Fruit fly (Drosophila melanogaster): Measurements from ENCODE around the gene Sgp.

Sgp gene

dm6 chr2L:8511723-8512122 is 7.8 kb upstream of the Sgp start, which contains the start of gene CG13096:
Gene CG13096 (minus strand): TSS chr2L:8511866.
- TF ChIP-seq tj (GFP tag; optimal IDR thresholded peaks at IDR 0.05) (no peak), CG1620 (GFP tag; optimal IDR thresholded peaks at IDR 0.05) (peak; percentile 38), cnc (optimal IDR thresholded peaks at IDR 0.05) (no peak), CG33017 (tag; optimal IDR thresholded peaks at IDR 0.05) (no peak), Mnt (GFP tag; optimal IDR thresholded peaks at IDR 0.05) (peak; percentile 100), CG5204 (GFP tag; optimal IDR thresholded peaks at IDR 0.05) (no peak), bab1 (GFP tag; optimal IDR thresholded peaks at IDR 0.05) (peak; percentile 80), toe (GFP tag; optimal IDR thresholded peaks at IDR 0.05) (no peak), cic (GFP tag; optimal IDR thresholded peaks at IDR 0.05) (no peak), Clk (GFP tag; optimal IDR thresholded peaks at IDR 0.05) (no peak), CG7101 (tag; optimal IDR thresholded peaks at IDR 0.05) (peak; percentile 24), pad (GFP tag; optimal IDR thresholded peaks at IDR 0.05) (no peak), kay (GFP tag; ENCODE audit: borderline replicate concordance) (no peak), Hr96 (GFP tag; optimal IDR thresholded peaks at IDR 0.05) (no peak), Crg-1 (GFP tag; optimal IDR thresholded peaks at IDR 0.05) (peak; percentile 6), ovo (GFP tag; optimal IDR thresholded peaks at IDR 0.05) (peak; percentile 53), CG11617 (GFP tag; optimal IDR thresholded peaks at IDR 0.05) (no peak), CG12768 (GFP tag; optimal IDR thresholded peaks at IDR 0.05) (no peak), CG14711 (tag; optimal IDR thresholded peaks at IDR 0.05) (no peak), CG7045 (GFP tag; optimal IDR thresholded peaks at IDR 0.05) (no peak)

DNA sequence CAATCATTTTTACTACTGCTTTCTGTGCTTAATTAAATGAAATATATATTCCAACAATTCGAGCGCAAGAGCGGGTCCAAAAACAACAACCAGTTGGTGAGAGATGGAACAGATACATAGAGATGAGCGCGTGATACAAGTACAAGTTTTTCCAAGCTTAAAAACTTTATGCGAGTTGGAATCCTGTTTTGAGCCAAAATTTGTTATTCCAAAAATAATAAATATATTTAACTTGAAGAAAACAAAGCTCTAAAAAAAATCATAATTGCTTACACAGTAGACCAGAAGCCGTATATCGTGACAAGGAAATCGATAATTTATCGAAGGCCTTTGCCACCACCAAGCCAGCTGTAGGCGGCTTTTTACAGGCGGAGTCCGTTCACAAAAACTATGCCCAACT is 4.7 kb upstream of the Sgp start, which contains the start of the genes CG13097 and PIG-U:
TSS of gene CG13097 (minus strand) at position 121 of the 400 bp plus-strand sequence.
TSS of gene PIG-U (plus strand) at position 349 of the 400 bp plus-strand sequence.
- peak; percentile 91 for TF ChIP-seq CG1620 (GFP tag; optimal IDR thresholded peaks at IDR 0.05)
- no peak for TF ChIP-seq kay (GFP tag; ENCODE audit: borderline replicate concordance)
- TF ChIP-seq tj (GFP tag; optimal IDR thresholded peaks at IDR 0.05): peak; percentile 68
- peak; percentile 87 for TF ChIP-seq Hr96 (GFP tag; optimal IDR thresholded peaks at IDR 0.05)
- TF ChIP-seq Clk (GFP tag; optimal IDR thresholded peaks at IDR 0.05): peak; percentile 62
- peak; percentile 95 for TF ChIP-seq Mnt (GFP tag; optimal IDR thresholded peaks at IDR 0.05)
- TF ChIP-seq pad (GFP tag; optimal IDR thresholded peaks at IDR 0.05): peak; percentile 66
- TF ChIP-seq toe (GFP tag; optimal IDR thresholded peaks at IDR 0.05): peak; percentile 93
- TF ChIP-seq CG7101 (tag; optimal IDR thresholded peaks at IDR 0.05): peak; percentile 85
- peak; percentile 46 for TF ChIP-seq cic (GFP tag; optimal IDR thresholded peaks at IDR 0.05)
- TF ChIP-seq ovo (GFP tag; optimal IDR thresholded peaks at IDR 0.05): peak; percentile 74
- no peak for TF ChIP-seq CG5204 (GFP tag; optimal IDR thresholded peaks at IDR 0.05)
- peak; percentile 87 for TF ChIP-seq bab1 (GFP tag; optimal IDR thresholded peaks at IDR 0.05)
- peak; percentile 71 for TF ChIP-seq CG7045 (GFP tag; optimal IDR thresholded peaks at IDR 0.05)
- peak; percentile 81 for TF ChIP-seq CG14711 (tag; optimal IDR thresholded peaks at IDR 0.05)
- no peak for TF ChIP-seq cnc (optimal IDR thresholded peaks at IDR 0.05)
- peak; percentile 88 for TF ChIP-seq Crg-1 (GFP tag; optimal IDR thresholded peaks at IDR 0.05)
- TF ChIP-seq CG12768 (GFP tag; optimal IDR thresholded peaks at IDR 0.05): peak; percentile 83
- TF ChIP-seq CG33017 (tag; optimal IDR thresholded peaks at IDR 0.05): peak; percentile 66
- peak; percentile 79 for TF ChIP-seq CG11617 (GFP tag; optimal IDR thresholded peaks at IDR 0.05)

DNA sequence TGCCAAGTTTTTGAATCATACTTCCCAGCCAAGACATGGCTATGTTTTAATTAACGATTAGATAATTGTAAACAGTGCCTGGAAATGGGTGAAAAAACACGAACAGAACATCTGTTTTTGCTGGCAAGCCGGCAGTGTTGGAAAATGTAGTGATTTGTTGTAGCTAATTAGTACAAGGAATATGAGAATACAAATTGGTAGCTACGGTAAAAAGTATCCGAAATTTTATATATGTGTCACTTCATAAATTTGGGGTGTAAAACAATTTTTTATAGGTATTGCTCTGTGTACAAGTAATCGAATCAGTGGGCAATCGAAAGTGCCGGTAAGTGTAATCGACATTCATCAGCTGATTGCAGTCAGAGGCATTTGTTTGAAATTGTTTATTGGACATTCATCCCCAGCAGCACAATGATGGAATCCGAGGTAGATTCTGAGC is 2.2 kb upstream of the Sgp start, which contains the start of the genes mRpL51 and Uba4:
TSS of gene mRpL51 (minus strand) at position 125 of the 439 bp plus-strand sequence.
TSS of gene Uba4 (plus strand) at position 156 of the 439 bp plus-strand sequence.
- TF ChIP-seq CG7045 (GFP tag; optimal IDR thresholded peaks at IDR 0.05): no peak
- peak; percentile 54 for TF ChIP-seq CG1620 (GFP tag; optimal IDR thresholded peaks at IDR 0.05)
- TF ChIP-seq Hr96 (GFP tag; optimal IDR thresholded peaks at IDR 0.05): peak; percentile 49
- peak; percentile 67 for TF ChIP-seq Mnt (GFP tag; optimal IDR thresholded peaks at IDR 0.05)
- no peak for TF ChIP-seq toe (GFP tag; optimal IDR thresholded peaks at IDR 0.05)
- peak; percentile 43 for TF ChIP-seq pad (GFP tag; optimal IDR thresholded peaks at IDR 0.05)
- TF ChIP-seq ovo (GFP tag; optimal IDR thresholded peaks at IDR 0.05): peak; percentile 11
- no peak for TF ChIP-seq kay (GFP tag; ENCODE audit: borderline replicate concordance)
- TF ChIP-seq Crg-1 (GFP tag; optimal IDR thresholded peaks at IDR 0.05): peak; percentile 58
- TF ChIP-seq bab1 (GFP tag; optimal IDR thresholded peaks at IDR 0.05): peak; percentile 55
- TF ChIP-seq Clk (GFP tag; optimal IDR thresholded peaks at IDR 0.05): no peak
- peak; percentile 53 for TF ChIP-seq CG11617 (GFP tag; optimal IDR thresholded peaks at IDR 0.05)
- no peak for TF ChIP-seq CG5204 (GFP tag; optimal IDR thresholded peaks at IDR 0.05)
- no peak for TF ChIP-seq cnc (optimal IDR thresholded peaks at IDR 0.05)
- TF ChIP-seq CG14711 (tag; optimal IDR thresholded peaks at IDR 0.05): peak; percentile 56
- TF ChIP-seq tj (GFP tag; optimal IDR thresholded peaks at IDR 0.05): peak; percentile 7
- TF ChIP-seq CG33017 (tag; optimal IDR thresholded peaks at IDR 0.05): no peak
- peak; percentile 9 for TF ChIP-seq CG12768 (GFP tag; optimal IDR thresholded peaks at IDR 0.05)
- TF ChIP-seq cic (GFP tag; optimal IDR thresholded peaks at IDR 0.05): peak; percentile 13
- TF ChIP-seq CG7101 (tag; optimal IDR thresholded peaks at IDR 0.05): peak; percentile 69

- TF ChIP-seq CG33017 (tag; optimal IDR thresholded peaks at IDR 0.05) (no peak), CG11617 (GFP tag; optimal IDR thresholded peaks at IDR 0.05) (no peak), cnc (optimal IDR thresholded peaks at IDR 0.05) (no peak), pad (GFP tag; optimal IDR thresholded peaks at IDR 0.05) (no peak), bab1 (GFP tag; optimal IDR thresholded peaks at IDR 0.05) (peak; percentile 48), kay (GFP tag; ENCODE audit: borderline replicate concordance) (no peak), Hr96 (GFP tag; optimal IDR thresholded peaks at IDR 0.05) (no peak), toe (GFP tag; optimal IDR thresholded peaks at IDR 0.05) (no peak), cic (GFP tag; optimal IDR thresholded peaks at IDR 0.05) (peak; percentile 19), tj (GFP tag; optimal IDR thresholded peaks at IDR 0.05) (peak; percentile 48), CG5204 (GFP tag; optimal IDR thresholded peaks at IDR 0.05) (no peak), CG7101 (tag; optimal IDR thresholded peaks at IDR 0.05) (no peak), CG14711 (tag; optimal IDR thresholded peaks at IDR 0.05) (no peak), CG1620 (GFP tag; optimal IDR thresholded peaks at IDR 0.05) (no peak), Crg-1 (GFP tag; optimal IDR thresholded peaks at IDR 0.05) (no peak), CG7045 (GFP tag; optimal IDR thresholded peaks at IDR 0.05) (no peak), Clk (GFP tag; optimal IDR thresholded peaks at IDR 0.05) (no peak), CG12768 (GFP tag; optimal IDR thresholded peaks at IDR 0.05) (peak; percentile 2), ovo (GFP tag; optimal IDR thresholded peaks at IDR 0.05) (peak; percentile 95), Mnt (GFP tag; optimal IDR thresholded peaks at IDR 0.05) (peak; percentile 23)
Measured at dm6 chr2L:8521724-8522309, 2.3 kb downstream of the Sgp start, which contains the start of gene Acer. Gene Acer (plus strand): TSS chr2L:8521933.

Measured in whole organism, adult.